Worm (Caenorhabditis elegans) whole organism, late embryonic: ENCODE measurements around the gene gcy-21.
"Not testable (repeated sequence)": the region's sequence is repeated elsewhere in the genome, so short reads cannot be mapped to it uniquely, and the experiment has no call there.

Experiments used
- C08G9.2 ChIP-seq: sonication (generic microtip); optimal IDR thresholded peaks from 2 replicates; lab custom pipeline; 2016; ENCODE audit warnings: mild to moderate bottlenecking, missing genetic modification characterization, moderate library complexity, missing compliant biosample characterization
- C38D4.7 ChIP-seq: fragments of 200-800 bp; sonication (Bioruptor generic); optimal IDR thresholded peaks from 2 replicates; lab custom pipeline; 2018; ENCODE audit warnings: mild to moderate bottlenecking, missing genetic modification characterization, moderate library complexity, missing compliant biosample characterization
- F13H6.1 ChIP-seq: sonication (generic microtip); optimal IDR thresholded peaks from 2 replicates; lab custom pipeline; 2016; ENCODE audit warnings: missing genetic modification characterization, missing compliant biosample characterization
- K02D7.2 ChIP-seq: sonication (generic microtip); optimal IDR thresholded peaks from 2 replicates; lab custom pipeline; 2017; ENCODE audit warnings: mild to moderate bottlenecking, missing genetic modification characterization, missing compliant biosample characterization
- K09A11.1 ChIP-seq: sonication (generic microtip); optimal IDR thresholded peaks from 2 replicates; lab custom pipeline; 2017; ENCODE audit warnings: antibody characterized with exemption, mild to moderate bottlenecking, missing genetic modification characterization, missing compliant biosample characterization; ENCODE audit not compliant: insufficient read depth
- Y22D7AL.16 ChIP-seq: sonication (generic microtip); optimal IDR thresholded peaks from 2 replicates; lab custom pipeline; 2016; ENCODE audit warnings: missing genetic modification characterization, missing compliant biosample characterization
- ahr-1 ChIP-seq: sonication (generic microtip); optimal IDR thresholded peaks from 2 replicates; lab custom pipeline; 2016; ENCODE audit warnings: missing genetic modification characterization, missing compliant biosample characterization
- ama-1 ChIP-seq: fragments of 150-350 bp; optimal IDR thresholded peaks from 2 replicates; lab custom pipeline; 2014
- ceh-18 ChIP-seq: sonication (generic microtip); optimal IDR thresholded peaks from 2 replicates; lab custom pipeline; 2016; ENCODE audit warnings: missing genetic modification characterization, missing compliant biosample characterization
- ceh-22 ChIP-seq: sonication (generic microtip); optimal IDR thresholded peaks from 2 replicates; lab custom pipeline; 2017; ENCODE audit warnings: missing biosample characterization, missing genetic modification characterization
- ceh-30 ChIP-seq: fragments of 150-350 bp; optimal IDR thresholded peaks from 2 replicates; lab custom pipeline; 2014; ENCODE audit warnings: missing biosample characterization, missing genetic modification characterization
- ceh-48 ChIP-seq: sonication (generic microtip); optimal IDR thresholded peaks from 2 replicates; lab custom pipeline; 2016; ENCODE audit warnings: missing genetic modification characterization, inconsistent platforms, missing compliant biosample characterization
- ceh-9 ChIP-seq: sonication (generic microtip); optimal IDR thresholded peaks from 2 replicates; lab custom pipeline; 2016; ENCODE audit warnings: mild to moderate bottlenecking, missing genetic modification characterization, inconsistent platforms, missing compliant biosample characterization
- che-1 ChIP-seq: sonication (generic microtip); optimal IDR thresholded peaks from 2 replicates; lab custom pipeline; 2016; ENCODE audit warnings: mild to moderate bottlenecking, missing genetic modification characterization, missing compliant biosample characterization
- dve-1 ChIP-seq: sonication (generic microtip); optimal IDR thresholded peaks from 2 replicates; lab custom pipeline; 2017; ENCODE audit warnings: antibody characterized with exemption, mild to moderate bottlenecking, missing genetic modification characterization, missing compliant biosample characterization
- elt-2 ChIP-seq: sonication (generic microtip); optimal IDR thresholded peaks from 2 replicates; lab custom pipeline; 2016; ENCODE audit warnings: missing genetic modification reagents, missing genetic modification characterization, missing compliant biosample characterization
- fax-1 ChIP-seq: sonication (generic microtip); optimal IDR thresholded peaks from 2 replicates; lab custom pipeline; 2016; ENCODE audit warnings: missing genotype, missing genetic modification characterization, missing compliant biosample characterization
- hlh-6 ChIP-seq: sonication (generic microtip); optimal IDR thresholded peaks from 2 replicates; lab custom pipeline; 2016; ENCODE audit warnings: missing genotype, missing genetic modification characterization, missing compliant biosample characterization
- hlh-8 ChIP-seq: sonication (generic microtip); optimal IDR thresholded peaks from 2 replicates; lab custom pipeline; 2016; ENCODE audit warnings: missing genotype, missing genetic modification characterization, missing compliant biosample characterization
- lin-11 ChIP-seq: fragments of 200-800 bp; sonication (Bioruptor generic); optimal IDR thresholded peaks from 2 replicates; lab custom pipeline; 2018; ENCODE audit warnings: mild to moderate bottlenecking, missing genetic modification characterization, missing compliant biosample characterization
- madf-2 ChIP-seq: sonication (generic microtip); optimal IDR thresholded peaks from 2 replicates; lab custom pipeline; 2017; ENCODE audit warnings: missing genetic modification characterization, missing compliant biosample characterization
- mec-3 ChIP-seq: sonication (generic microtip); optimal IDR thresholded peaks from 2 replicates; lab custom pipeline; 2016; ENCODE audit warnings: borderline replicate concordance, missing genetic modification characterization, missing compliant biosample characterization
- nfya-1 ChIP-seq: sonication (generic microtip); optimal IDR thresholded peaks from 2 replicates; lab custom pipeline; 2017; ENCODE audit warnings: missing genetic modification characterization, mild to moderate bottlenecking, missing compliant biosample characterization, antibody characterized with exemption, moderate library complexity
- nhr-11 ChIP-seq: fragments of 150-350 bp; optimal IDR thresholded peaks from 2 replicates; lab custom pipeline; 2014; ENCODE audit warnings: missing biosample characterization, missing genetic modification characterization
- nhr-232 ChIP-seq: sonication (generic microtip); optimal IDR thresholded peaks from 2 replicates; lab custom pipeline; 2016; ENCODE audit warnings: missing genetic modification characterization, missing compliant biosample characterization
- pat-9 ChIP-seq: fragments of 200-800 bp; sonication (Bioruptor generic); optimal IDR thresholded peaks from 2 replicates; lab custom pipeline; 2018; ENCODE audit warnings: mild to moderate bottlenecking, missing genetic modification characterization, moderate library complexity, missing compliant biosample characterization
- pha-2 ChIP-seq: sonication (generic microtip); optimal IDR thresholded peaks from 2 replicates; lab custom pipeline; 2017; ENCODE audit warnings: mild to moderate bottlenecking, missing genetic modification characterization, missing compliant biosample characterization
- pros-1 ChIP-seq: fragments of 150-350 bp; optimal IDR thresholded peaks from 2 replicates; lab custom pipeline; 2014; ENCODE audit warnings: missing biosample characterization, missing genetic modification reagents, missing genetic modification characterization
- sdc-2 ChIP-seq: sonication (generic microtip); optimal IDR thresholded peaks from 2 replicates; lab custom pipeline; 2016; ENCODE audit warnings: missing genotype, missing genetic modification characterization, missing compliant biosample characterization
- sox-4 ChIP-seq: sonication (generic microtip); optimal IDR thresholded peaks from 2 replicates; lab custom pipeline; 2017; ENCODE audit warnings: mild to moderate bottlenecking, missing genetic modification characterization, inconsistent platforms, missing compliant biosample characterization
- tbx-7 ChIP-seq: sonication (generic microtip); optimal IDR thresholded peaks from 2 replicates; lab custom pipeline; 2016; ENCODE audit warnings: missing genotype, missing genetic modification characterization, missing compliant biosample characterization
- unc-3 ChIP-seq, 2 experiments: fragments of 200-800 bp in 1 of 2; sonication (Bioruptor generic) in 1 of 2; sonication (generic microtip) in 1 of 2; conservative IDR thresholded peaks in 1 of 2; optimal IDR thresholded peaks in 1 of 2; 2 replicates each; pipeline versions ENCODE4 v1.3.6 to Lab custom; 2016 to 2022; ENCODE audit warnings: missing compliant biosample characterization in 2 of 2, missing genetic modification characterization in 2 of 2, missing genetic modification reagents in 1 of 2
- unc-42 ChIP-seq: sonication (generic microtip); optimal IDR thresholded peaks from 2 replicates; lab custom pipeline; 2016; ENCODE audit warnings: missing genotype, missing genetic modification characterization, missing compliant biosample characterization
- unc-55 ChIP-seq: sonication (generic microtip); optimal IDR thresholded peaks from 2 replicates; lab custom pipeline; 2017; ENCODE audit warnings: missing biosample characterization, missing genetic modification reagents, missing genetic modification characterization
- zip-5 ChIP-seq: sonication (generic microtip); optimal IDR thresholded peaks from 2 replicates; lab custom pipeline; 2016; ENCODE audit warnings: missing genetic modification characterization, missing compliant biosample characterization

Gene gcy-21

ce11 chrII:2684208-2684607, 24.7 kb downstream of the gcy-21 start, which contains the start of gene ceh-87:
TSS of gene ceh-87 (minus strand) at chrII:2684308.
- TF ChIP-seq C38D4.7 (no peak), ceh-48 (tag; lab: Kevin White, UChicago) (no peak), sdc-2 (tag; lab: Kevin White, UChicago) (no peak), pat-9 (no peak), ceh-9 (no peak), tbx-7 (tag; lab: Kevin White, UChicago) (no peak), Y22D7AL.16 (tag; lab: Kevin White, UChicago) (no peak), pha-2 (tag; lab: Kevin White, UChicago) (no peak), K09A11.1 (no peak), mec-3 (tag; lab: Kevin White, UChicago) (no peak), che-1 (no peak), madf-2 (no peak), K02D7.2 (no peak), unc-55 (GFP tag; lab: Kevin White, UChicago) (no peak)

DNA sequence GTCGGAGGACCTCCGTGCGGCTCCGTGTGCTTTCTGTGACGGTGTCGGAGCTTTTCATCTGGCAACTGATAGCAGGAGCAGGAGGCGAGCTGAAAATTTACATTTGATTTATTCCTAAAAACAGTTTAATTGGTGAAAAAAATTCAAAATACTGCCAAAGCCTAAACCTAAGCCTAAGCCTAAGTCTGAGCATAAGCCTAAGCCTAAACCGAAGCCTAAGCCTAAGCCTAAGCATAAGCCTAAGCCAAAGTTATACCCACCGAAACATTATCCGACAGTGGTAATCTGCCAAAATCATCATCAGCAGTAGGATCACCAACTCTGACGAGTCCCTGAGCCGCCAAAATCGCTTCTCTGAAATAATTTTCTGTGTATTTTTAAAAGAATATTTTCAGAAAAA, 25.3 kb downstream of the gcy-21 start:
- TF ChIP-seq ceh-30, result no peak
- TF ChIP-seq C08G9.2, result no peak
- no peak for TF ChIP-seq unc-55 (GFP tag; lab: Kevin White, UChicago)
- no peak for TF ChIP-seq madf-2
- no peak for TF ChIP-seq elt-2 (tag; lab: Kevin White, UChicago)
- TF ChIP-seq che-1, result no peak
- TF ChIP-seq ahr-1 (tag; lab: Kevin White, UChicago), result no peak
- no peak for TF ChIP-seq dve-1 (tag; lab: Kevin White, UChicago)
- TF ChIP-seq ceh-9, result no peak
- no peak for TF ChIP-seq nfya-1 (tag; lab: Kevin White, UChicago)
- no peak for TF ChIP-seq sox-4 (tag; lab: Kevin White, UChicago)
- TF ChIP-seq F13H6.1, result no peak
- TF ChIP-seq pha-2 (tag; lab: Kevin White, UChicago), result no peak
- no peak for TF ChIP-seq ceh-22 (tag; lab: Kevin White, UChicago)
- TF ChIP-seq lin-11 (tag; lab: Kevin White, UChicago), result no peak
- no peak for TF ChIP-seq ama-1 (lab: Kevin White, UChicago)
- TF ChIP-seq zip-5 (tag; lab: Kevin White, UChicago), result no peak
- no peak for TF ChIP-seq hlh-6
- TF ChIP-seq pros-1, result no peak

DNA sequence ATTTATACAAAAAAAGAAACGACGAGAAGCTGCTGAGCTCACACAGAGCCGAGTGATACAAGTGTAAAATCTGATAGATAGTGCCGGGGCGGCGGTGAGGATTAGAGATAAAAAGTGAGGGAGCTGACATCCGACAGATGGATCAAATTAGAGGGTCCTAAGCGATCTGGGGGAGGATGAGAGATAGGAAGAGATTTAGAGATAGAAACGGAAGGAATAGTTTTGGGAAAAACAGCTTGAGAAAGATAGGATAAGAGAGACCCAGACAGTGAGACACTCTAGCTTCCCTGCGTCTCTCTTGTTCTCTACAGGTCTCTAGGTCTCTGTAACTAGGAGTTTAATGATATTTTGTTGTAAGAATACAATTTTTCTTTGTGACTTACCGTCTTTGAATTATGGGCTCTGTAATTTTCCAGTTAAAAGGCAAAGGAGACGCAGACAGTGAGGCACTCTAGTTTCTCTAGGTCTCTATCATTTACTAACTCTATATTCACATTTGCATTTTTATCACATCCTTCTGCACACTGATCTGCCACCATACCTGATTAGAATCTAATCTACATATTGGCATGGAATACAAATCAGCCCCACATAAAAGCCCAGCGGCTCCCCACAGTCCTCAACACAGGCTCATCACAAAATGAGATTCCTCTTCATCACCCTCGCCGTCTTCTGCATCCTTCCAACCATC, 27.7 kb downstream of the gcy-21 start, which contains the start of the genes sup-9 and nspf-1:
Gene sup-9, minus strand, starts transcription at position 43 of the 691 bp plus-strand sequence.
Gene nspf-1, plus strand, starts transcription at position 641 of the 691 bp plus-strand sequence.
- TF ChIP-seq elt-2 (tag; lab: Kevin White, UChicago) (no peak), nhr-11 (tag; lab: Kevin White, UChicago) (no peak), unc-55 (GFP tag; lab: Kevin White, UChicago) (peak; percentile 35), unc-42 (tag; lab: Kevin White, UChicago) (peak; percentile 45), hlh-8 (tag; lab: Kevin White, UChicago) (peak; percentile 52), ceh-18 (tag; lab: Kevin White, UChicago) (peak; percentile 36)
- TF ChIP-seq, all 69 proteins: peak for 4

- TF ChIP-seq unc-3 (GFP tag; conservative IDR thresholded peaks at IDR 0.05; lab: Robert Waterston, UW); unc-3 (tag; optimal IDR thresholded peaks at IDR 0.05; lab: Kevin White, UChicago); nhr-232 (tag; lab: Kevin White, UChicago); fax-1 (tag; lab: Kevin White, UChicago): not testable (repeated sequence)
Observed at ce11 chrII:2688616-2689015, 29.2 kb downstream of the gcy-21 start, which contains the start of gene nspf-2. TSS of gene nspf-2 (plus strand) at chrII:2688916.
